Worm (Caenorhabditis elegans): ENCODE results near the gene ins-6.

ce11 chrII:6026646-6027045 lies 26.4 kb downstream of the ins-6 start:
- TF ChIP-seq him-1 (tag; optimal IDR thresholded peaks at IDR 0.05) (no peak), W03F9.2 (tag; optimal IDR thresholded peaks at IDR 0.05) (no peak), dao-5 (tag; optimal IDR thresholded peaks at IDR 0.05) (no peak)

Data from whole organism, L4/young adult.